Worm (Caenorhabditis elegans) whole organism, L2 larva: ENCODE data around the gene K03H1.13.

Source experiments
- R02D3.7 ChIP-seq: fragments of 150-350 bp; optimal IDR thresholded peaks from 2 replicates; lab custom pipeline; 2014; ENCODE audit warnings: missing biosample characterization, missing genetic modification characterization
- aly-2 ChIP-seq: fragments of 150-350 bp; optimal IDR thresholded peaks from 2 replicates; lab custom pipeline; 2014; ENCODE audit warnings: missing biosample characterization, missing genetic modification characterization
- ama-1 ChIP-seq: fragments of 150-350 bp; optimal IDR thresholded peaks from 2 replicates; lab custom pipeline; 2018; ENCODE audit warnings: inconsistent platforms
- dmd-4 ChIP-seq: sonication (generic microtip); optimal IDR thresholded peaks from 2 replicates; lab custom pipeline; 2017; ENCODE audit warnings: missing biosample characterization, missing genetic modification characterization
- elt-3 ChIP-seq: sonication (generic microtip); optimal IDR thresholded peaks from 2 replicates; lab custom pipeline; 2017; ENCODE audit warnings: missing biosample characterization, missing genetic modification characterization
- fos-1 ChIP-seq: fragments of 150-350 bp; optimal IDR thresholded peaks from 2 replicates; lab custom pipeline; 2014; ENCODE audit warnings: missing biosample characterization, missing genetic modification characterization
- lin-11 ChIP-seq: fragments of 150-350 bp; sonication (generic microtip); optimal IDR thresholded peaks from 2 replicates; lab custom pipeline; 2014; ENCODE audit warnings: missing biosample characterization, missing genetic modification characterization, inconsistent platforms, mixed read lengths
- lsy-2 ChIP-seq, 2 experiments: fragments of 150-350 bp in 1 of 2; sonication (generic microtip) in 1 of 2; optimal IDR thresholded peaks; 2 replicates each; lab custom pipeline; 2014 to 2017; ENCODE audit warnings: missing biosample characterization in 2 of 2, missing genetic modification characterization in 2 of 2
- nhr-11 ChIP-seq: fragments of 150-350 bp; optimal IDR thresholded peaks from 2 replicates; lab custom pipeline; 2014; ENCODE audit warnings: missing biosample characterization, missing genetic modification characterization
- nhr-12 ChIP-seq: fragments of 150-350 bp; optimal IDR thresholded peaks from 2 replicates; lab custom pipeline; 2014; ENCODE audit warnings: missing biosample characterization, missing genetic modification characterization
- nhr-77 ChIP-seq: fragments of 150-350 bp; optimal IDR thresholded peaks from 2 replicates; lab custom pipeline; 2014; ENCODE audit warnings: missing biosample characterization, missing genetic modification characterization
- sem-4 ChIP-seq: fragments of 150-350 bp; optimal IDR thresholded peaks from 2 replicates; lab custom pipeline; 2014; ENCODE audit warnings: missing biosample characterization, missing genetic modification reagents, missing genetic modification characterization
- snpc-4 ChIP-seq: fragments of 150-350 bp; optimal IDR thresholded peaks from 2 replicates; lab custom pipeline; 2014; ENCODE audit warnings: missing biosample characterization, missing genetic modification characterization

ce11 chrIII:9969371-9969770 lies 19.2 kb upstream of the K03H1.13 start:
- no peak for TF ChIP-seq nhr-77 (tag; lab: Kevin White, UChicago)
- no peak for TF ChIP-seq lin-11 (tag; lab: Kevin White, UChicago)
- TF ChIP-seq sem-4 (tag; lab: Kevin White, UChicago) = no peak
- TF ChIP-seq snpc-4 (tag; lab: Kevin White, UChicago) = no peak
- TF ChIP-seq dmd-4 (tag; lab: Kevin White, UChicago) = no peak
- no peak for TF ChIP-seq ama-1
- TF ChIP-seq R02D3.7 = no peak
- no peak for TF ChIP-seq elt-3 (tag; lab: Kevin White, UChicago)
- TF ChIP-seq lsy-2 (tag; optimal IDR thresholded peaks at IDR 0.05; lab: Kevin White, UChicago) = no peak
- no peak for TF ChIP-seq nhr-12 (tag; lab: Kevin White, UChicago)
- TF ChIP-seq fos-1 = no peak
- no peak for TF ChIP-seq nhr-11
- TF ChIP-seq aly-2 = no peak
